Fruit fly (Drosophila melanogaster) whole organism, embryonic: Measurements from ENCODE around the gene Uba2.
A peak's percentile ranks its signal among the peaks of the same experiment; 100 is the strongest.

Experiments
- Asciz ChIP-seq: fragments of 200-800 bp; sonication (Bioruptor generic); optimal IDR thresholded peaks from 2 replicates; lab custom pipeline; 2017; ENCODE audit warnings: missing biosample characterization, mild to moderate bottlenecking, missing genetic modification characterization, missing genetic modification reagents
- Atf6 ChIP-seq: fragments of 200-800 bp; sonication (Bioruptor generic); IDR thresholded peaks from 2 replicates; pipeline ENCODE4 v1.3.6; 2022; ENCODE audit warnings: missing biosample characterization, missing genetic modification characterization
- CG11085 ChIP-seq: fragments of 200-800 bp; sonication (Bioruptor generic); IDR thresholded peaks from 2 replicates; pipeline ENCODE4 v1.3.6; 2022; ENCODE audit warnings: missing biosample characterization, missing genetic modification characterization
- CG12299 ChIP-seq: fragments of 200-800 bp; sonication (Bioruptor generic); optimal IDR thresholded peaks from 2 replicates; lab custom pipeline; 2018; ENCODE audit warnings: missing biosample characterization, mild to moderate bottlenecking, missing genetic modification characterization
- CG12942 ChIP-seq: fragments of 200-800 bp; sonication (Bioruptor generic); optimal IDR thresholded peaks from 3 replicates; lab custom pipeline; 2016; ENCODE audit warnings: missing biosample characterization, missing genetic modification characterization
- CG13775 ChIP-seq: fragments of 200-800 bp; sonication (Bioruptor generic); optimal IDR thresholded peaks from 3 replicates; lab custom pipeline; 2017; ENCODE audit warnings: missing biosample characterization, mild to moderate bottlenecking, missing genetic modification characterization
- CG14667 ChIP-seq: fragments of 200-800 bp; sonication (Bioruptor generic); IDR thresholded peaks from 2 replicates; pipeline ENCODE4 v1.3.6; 2022; ENCODE audit warnings: missing biosample characterization, missing genetic modification characterization
- CG16779 ChIP-seq: fragments of 200-800 bp; sonication (Bioruptor generic); IDR thresholded peaks from 2 replicates; pipeline ENCODE4 v1.3.6; 2022; ENCODE audit warnings: missing biosample characterization, missing genetic modification characterization
- CG16813 ChIP-seq: fragments of 200-800 bp; sonication (Bioruptor generic); IDR thresholded peaks from 3 replicates; pipeline ENCODE4 v1.3.6; 2022; ENCODE audit warnings: missing biosample characterization, missing genetic modification characterization; ENCODE audit not compliant: partially characterized antibody
- CG16815 ChIP-seq: fragments of 200-800 bp; sonication (Bioruptor generic); optimal IDR thresholded peaks from 3 replicates; lab custom pipeline; 2017; ENCODE audit warnings: missing biosample characterization, mild to moderate bottlenecking, missing genetic modification characterization
- CG17385 ChIP-seq: fragments of 200-800 bp; sonication (Bioruptor generic); optimal IDR thresholded peaks from 3 replicates; lab custom pipeline; 2018; ENCODE audit warnings: missing biosample characterization, mild to moderate bottlenecking, missing genetic modification characterization
- CG17568 ChIP-seq: fragments of 200-800 bp; sonication (Bioruptor generic); optimal IDR thresholded peaks from 2 replicates; lab custom pipeline; 2018; ENCODE audit warnings: missing biosample characterization, mild to moderate bottlenecking, missing genetic modification characterization, moderate library complexity
- CG18011 ChIP-seq: fragments of 200-800 bp; sonication (Bioruptor generic); optimal IDR thresholded peaks from 2 replicates; lab custom pipeline; 2017; ENCODE audit warnings: missing biosample characterization, missing genetic modification characterization, mild to moderate bottlenecking, moderate library complexity, missing genotype
- CG2116 ChIP-seq: fragments of 200-800 bp; sonication (Bioruptor generic); optimal IDR thresholded peaks from 3 replicates; lab custom pipeline; 2018; ENCODE audit warnings: missing biosample characterization, mild to moderate bottlenecking, missing genetic modification characterization
- CG31441 ChIP-seq: fragments of 200-800 bp; sonication (Bioruptor generic); IDR thresholded peaks from 2 replicates; pipeline ENCODE4 v1.3.6; 2022; ENCODE audit warnings: missing biosample characterization, missing genetic modification characterization
- CG32767 ChIP-seq: fragments of 200-800 bp; sonication (Bioruptor generic); IDR thresholded peaks from 2 replicates; pipeline ENCODE4 v1.3.6; 2022; ENCODE audit warnings: missing biosample characterization, missing genetic modification characterization
- CG33557 ChIP-seq: fragments of 200-800 bp; sonication (Bioruptor generic); optimal IDR thresholded peaks from 2 replicates; lab custom pipeline; 2019; ENCODE audit warnings: missing biosample characterization, mild to moderate bottlenecking, missing genetic modification characterization, moderate library complexity
- CG3407 ChIP-seq: fragments of 200-800 bp; sonication (Bioruptor generic); optimal IDR thresholded peaks from 2 replicates; lab custom pipeline; 2018; ENCODE audit warnings: missing biosample characterization, mild to moderate bottlenecking, missing genetic modification characterization
- CG34224 ChIP-seq: fragments of 200-800 bp; sonication (Bioruptor generic); IDR thresholded peaks from 3 replicates; pipeline ENCODE4 v1.3.6; 2022; ENCODE audit warnings: missing biosample characterization, missing genetic modification characterization; ENCODE audit not compliant: partially characterized antibody
- CG6813 ChIP-seq: fragments of 200-800 bp; sonication (Bioruptor generic); optimal IDR thresholded peaks from 2 replicates; lab custom pipeline; 2017; ENCODE audit warnings: missing biosample characterization, missing genetic modification characterization, mild to moderate bottlenecking, moderate library complexity, missing genetic modification reagents
- CG7357 ChIP-seq: fragments of 200-800 bp; sonication (Bioruptor generic); IDR thresholded peaks from 3 replicates; pipeline ENCODE4 v1.3.6; 2022; ENCODE audit warnings: missing biosample characterization, missing genetic modification characterization
- CG7963 ChIP-seq: fragments of 200-800 bp; sonication (Bioruptor generic); IDR thresholded peaks from 3 replicates; pipeline ENCODE4 v1.3.6; 2022; ENCODE audit warnings: missing biosample characterization, missing genetic modification characterization; ENCODE audit not compliant: partially characterized antibody
- CG7987 ChIP-seq: fragments of 200-800 bp; sonication (Bioruptor generic); optimal IDR thresholded peaks from 2 replicates; lab custom pipeline; 2018; ENCODE audit warnings: missing biosample characterization, mild to moderate bottlenecking, missing genetic modification characterization, moderate library complexity
- CTCF ChIP-seq: fragments of 200-800 bp; sonication (Bioruptor generic); optimal IDR thresholded peaks from 2 replicates; lab custom pipeline; 2017; ENCODE audit warnings: missing biosample characterization, mild to moderate bottlenecking, missing genetic modification characterization, moderate library complexity
- Dad ChIP-seq: fragments of 200-800 bp; sonication (Bioruptor generic); optimal IDR thresholded peaks from 3 replicates; lab custom pipeline; 2016; ENCODE audit warnings: missing biosample characterization, missing genetic modification characterization
- H15 ChIP-seq: fragments of 200-800 bp; sonication (Bioruptor generic); IDR thresholded peaks from 3 replicates; pipeline ENCODE4 v1.3.6; 2022; ENCODE audit warnings: missing biosample characterization, missing genetic modification characterization
- HmgD ChIP-seq: fragments of 200-800 bp; sonication (Bioruptor generic); optimal IDR thresholded peaks from 3 replicates; lab custom pipeline; 2016; ENCODE audit warnings: missing biosample characterization, missing genetic modification characterization
- Lim3 ChIP-seq: fragments of 200-800 bp; sonication (Bioruptor generic); IDR thresholded peaks from 2 replicates; pipeline ENCODE4 v1.3.6; 2022; ENCODE audit warnings: missing biosample characterization, missing genetic modification characterization
- Max ChIP-seq: fragments of 200-800 bp; sonication (Bioruptor generic); optimal IDR thresholded peaks from 2 replicates; lab custom pipeline; 2016; ENCODE audit warnings: missing biosample characterization, mild to moderate bottlenecking, missing genetic modification characterization
- Oli ChIP-seq: fragments of 200-800 bp; sonication (Bioruptor generic); optimal IDR thresholded peaks from 2 replicates; lab custom pipeline; 2018; ENCODE audit warnings: missing biosample characterization, mild to moderate bottlenecking, missing genetic modification characterization, moderate library complexity
- Ravus ChIP-seq: fragments of 200-800 bp; sonication (Bioruptor generic); IDR thresholded peaks from 2 replicates; pipeline ENCODE4 v1.3.6; 2022; ENCODE audit warnings: missing biosample characterization, missing genetic modification characterization
- Usf ChIP-seq: fragments of 200-800 bp; sonication (Bioruptor generic); optimal IDR thresholded peaks from 2 replicates; lab custom pipeline; 2017; ENCODE audit warnings: missing genotype, missing biosample characterization, missing genetic modification characterization
- az2 ChIP-seq: fragments of 200-800 bp; sonication (Bioruptor generic); optimal IDR thresholded peaks from 3 replicates; lab custom pipeline; 2016; ENCODE audit warnings: missing biosample characterization, missing genetic modification characterization
- bigmax ChIP-seq: fragments of 200-800 bp; sonication (Bioruptor generic); optimal IDR thresholded peaks from 2 replicates; lab custom pipeline; 2018; ENCODE audit warnings: missing biosample characterization, mild to moderate bottlenecking, missing genetic modification characterization
- chm ChIP-seq: fragments of 200-800 bp; sonication (Bioruptor generic); IDR thresholded peaks from 2 replicates; pipeline ENCODE4 v1.3.6; 2022; ENCODE audit warnings: missing biosample characterization, missing genetic modification characterization
- gt ChIP-seq: fragments of 200-800 bp; sonication (Bioruptor generic); IDR thresholded peaks from 2 replicates; pipeline ENCODE4 v1.3.6; 2022; ENCODE audit warnings: missing biosample characterization, missing genetic modification characterization
- mam ChIP-seq: fragments of 200-800 bp; sonication (Bioruptor generic); optimal IDR thresholded peaks from 3 replicates; lab custom pipeline; 2016; ENCODE audit warnings: missing biosample characterization, missing genetic modification characterization
- nerfin-1 ChIP-seq: fragments of 200-800 bp; sonication (Bioruptor generic); optimal IDR thresholded peaks from 3 replicates; lab custom pipeline; 2019; ENCODE audit warnings: missing biosample characterization, mild to moderate bottlenecking, missing genetic modification characterization, moderate library complexity
- nerfin-2 ChIP-seq: fragments of 200-800 bp; sonication (Bioruptor generic); IDR thresholded peaks from 2 replicates; pipeline ENCODE4 v1.3.6; 2022; ENCODE audit warnings: missing biosample characterization, missing genetic modification characterization; ENCODE audit not compliant: partially characterized antibody
- onecut ChIP-seq: fragments of 200-800 bp; sonication (Bioruptor generic); IDR thresholded peaks from 2 replicates; pipeline ENCODE4 v1.3.6; 2022; ENCODE audit warnings: missing biosample characterization, missing genetic modification characterization
- pum ChIP-seq: fragments of 200-800 bp; sonication (Bioruptor generic); optimal IDR thresholded peaks from 2 replicates; lab custom pipeline; 2016; ENCODE audit warnings: missing biosample characterization, missing genetic modification characterization
- pzg ChIP-seq: fragments of 200-800 bp; sonication (Bioruptor generic); optimal IDR thresholded peaks from 3 replicates; lab custom pipeline; 2018; ENCODE audit warnings: missing biosample characterization, mild to moderate bottlenecking, missing genetic modification characterization, moderate library complexity
- ro ChIP-seq: fragments of 200-800 bp; sonication (Bioruptor generic); IDR thresholded peaks from 2 replicates; pipeline ENCODE4 v1.3.6; 2022; ENCODE audit warnings: missing biosample characterization, missing genetic modification characterization
- sens ChIP-seq: fragments of 200-800 bp; sonication (Bioruptor generic); peaks from one replicate; lab custom pipeline; 2016; ENCODE audit warnings: missing biosample characterization, missing genetic modification characterization
- sima ChIP-seq: fragments of 200-800 bp; sonication (Bioruptor generic); optimal IDR thresholded peaks from 2 replicates; lab custom pipeline; 2016; ENCODE audit warnings: missing biosample characterization, missing genetic modification characterization
- ssp ChIP-seq: fragments of 200-800 bp; sonication (Bioruptor generic); IDR thresholded peaks from 2 replicates; pipeline ENCODE4 v1.3.6; 2022; ENCODE audit warnings: missing biosample characterization, missing genetic modification characterization
- tap ChIP-seq: fragments of 200-800 bp; optimal IDR thresholded peaks from 3 replicates; lab custom pipeline; 2019; ENCODE audit warnings: missing biosample characterization, mild to moderate bottlenecking, missing genetic modification characterization, moderate library complexity
- tio ChIP-seq: fragments of 200-800 bp; sonication (Bioruptor generic); optimal IDR thresholded peaks from 2 replicates; lab custom pipeline; 2017; ENCODE audit warnings: missing biosample characterization, missing genetic modification characterization, inconsistent platforms
- tx ChIP-seq: fragments of 200-800 bp; sonication (Bioruptor generic); optimal IDR thresholded peaks from 2 replicates; lab custom pipeline; 2016; ENCODE audit warnings: missing biosample characterization, missing genetic modification characterization
- usp ChIP-seq: fragments of >200 bp; optimal IDR thresholded peaks from 2 replicates; lab custom pipeline; 2017; ENCODE audit warnings: missing biosample characterization, missing genetic modification characterization
- wek ChIP-seq: fragments of 200-800 bp; sonication (Bioruptor generic); optimal IDR thresholded peaks from 3 replicates; lab custom pipeline; 2018; ENCODE audit warnings: missing biosample characterization, mild to moderate bottlenecking, missing genetic modification characterization, moderate library complexity
- zen ChIP-seq: fragments of 200-800 bp; sonication (Bioruptor generic); optimal IDR thresholded peaks from 3 replicates; lab custom pipeline; 2018; ENCODE audit warnings: missing biosample characterization, mild to moderate bottlenecking, missing genetic modification characterization, moderate library complexity

Gene Uba2

dm6 chr3L:8094652-8095129, 32.9 kb downstream of the Uba2 start (continued):
- TF ChIP-seq CG17385 (GFP tag; lab: Kevin White, UChicago) (peak; percentile 60), CG7987 (GFP tag; lab: Kevin White, UChicago) (no peak), Lim3 (no peak), gt (GFP tag; lab: Robert Waterston, UW) (no peak), CG6813 (GFP tag; lab: Kevin White, UChicago) (no peak), Atf6 (0 out of 2 replicates have a peak, but pooled peaks have one; percentile 23), pzg (GFP tag; lab: Kevin White, UChicago) (no peak), CG2116 (GFP tag; lab: Kevin White, UChicago) (no peak), CG18011 (GFP tag; lab: Kevin White, UChicago) (no peak), CG16779 (GFP tag; lab: Robert Waterston, UW) (no peak), CG32767 (GFP tag; lab: Robert Waterston, UW) (no peak), tap (no peak), CG34224 (GFP tag; lab: Robert Waterston, UW) (no peak), mam (GFP tag; lab: Kevin White, UChicago) (no peak), ssp (GFP tag; lab: Robert Waterston, UW) (no peak), Oli (tag; lab: Kevin White, UChicago) (peak; percentile 3), Ravus (no peak), chm (no peak), CG14667 (GFP tag; lab: Robert Waterston, UW) (no peak), ro (GFP tag; lab: Robert Waterston, UW) (no peak), HmgD (GFP tag; lab: Kevin White, UChicago) (no peak), CG33557 (GFP tag; lab: Kevin White, UChicago) (no peak), CG11085 (GFP tag; lab: Robert Waterston, UW) (no peak), CG3407 (GFP tag; lab: Kevin White, UChicago) (no peak), wek (GFP tag; lab: Kevin White, UChicago) (no peak), sens (GFP tag; lab: Kevin White, UChicago) (peak; percentile 41), usp (GFP tag; lab: Kevin White, UChicago) (no peak), tio (no peak), Usf (GFP tag; lab: Kevin White, UChicago) (no peak), CTCF (GFP tag; lab: Kevin White, UChicago) (no peak), sima (GFP tag; lab: Kevin White, UChicago) (no peak), CG12299 (tag; lab: Kevin White, UChicago) (no peak), Max (GFP tag; lab: Kevin White, UChicago) (no peak), CG16815 (GFP tag; lab: Kevin White, UChicago) (no peak), Asciz (GFP tag; lab: Kevin White, UChicago) (no peak), CG16813 (GFP tag; lab: Robert Waterston, UW) (no peak), CG7357 (GFP tag; lab: Robert Waterston, UW) (no peak), H15 (no peak), nerfin-1 (no peak), nerfin-2 (GFP tag; lab: Robert Waterston, UW) (no peak), pum (no peak), zen (tag; lab: Kevin White, UChicago) (no peak), CG13775 (GFP tag; lab: Kevin White, UChicago) (peak; percentile 19), tx (no peak), CG12942 (no peak), onecut (GFP tag; lab: Robert Waterston, UW) (no peak), CG31441 (GFP tag; lab: Robert Waterston, UW) (0 out of 2 replicates have a peak, but pooled peaks have one; percentile 36), CG7963 (GFP tag; lab: Robert Waterston, UW) (no peak), bigmax (GFP tag; lab: Kevin White, UChicago) (no peak), Dad (GFP tag; lab: Kevin White, UChicago) (no peak), az2 (GFP tag; lab: Kevin White, UChicago) (no peak), CG17568 (GFP tag; lab: Kevin White, UChicago) (no peak)
